Worm (Caenorhabditis elegans) whole organism, early embryonic: ENCODE results near the gene K08D8.7.

ENCODE experiments used
- B0310.2 ChIP-seq: sonication (generic microtip); optimal IDR thresholded peaks from 2 replicates; lab custom pipeline; 2016; ENCODE audit warnings: mild to moderate bottlenecking, missing genetic modification characterization, missing compliant biosample characterization
- aly-1 ChIP-seq: sonication (generic microtip); optimal IDR thresholded peaks from 2 replicates; lab custom pipeline; 2016; ENCODE audit warnings: missing genetic modification characterization, missing compliant biosample characterization
- ama-1 ChIP-seq: fragments of 150-350 bp; optimal IDR thresholded peaks from 2 replicates; lab custom pipeline; 2014
- ets-7 ChIP-seq: sonication (generic microtip); optimal IDR thresholded peaks from 2 replicates; lab custom pipeline; 2016; ENCODE audit warnings: missing genotype, missing genetic modification characterization, missing compliant biosample characterization
- hmbx-1 ChIP-seq: sonication (generic microtip); optimal IDR thresholded peaks from 2 replicates; lab custom pipeline; 2016; ENCODE audit warnings: mild to moderate bottlenecking, missing genetic modification characterization, missing compliant biosample characterization
- pes-1 ChIP-seq: fragments of 200-800 bp; sonication (Bioruptor generic); IDR thresholded peaks from 2 replicates; pipeline ENCODE4 v1.3.6; 2022; ENCODE audit warnings: missing genetic modification reagents, missing genetic modification characterization, missing compliant biosample characterization
- scrt-1 ChIP-seq: fragments of 200-800 bp; sonication (Bioruptor generic); IDR thresholded peaks from 2 replicates; pipeline ENCODE4 v1.3.6; 2022; ENCODE audit warnings: missing genetic modification characterization, missing compliant biosample characterization
- tra-4 ChIP-seq: sonication (generic microtip); optimal IDR thresholded peaks from 2 replicates; lab custom pipeline; 2017; ENCODE audit warnings: missing genetic modification characterization, missing compliant biosample characterization

DNA sequence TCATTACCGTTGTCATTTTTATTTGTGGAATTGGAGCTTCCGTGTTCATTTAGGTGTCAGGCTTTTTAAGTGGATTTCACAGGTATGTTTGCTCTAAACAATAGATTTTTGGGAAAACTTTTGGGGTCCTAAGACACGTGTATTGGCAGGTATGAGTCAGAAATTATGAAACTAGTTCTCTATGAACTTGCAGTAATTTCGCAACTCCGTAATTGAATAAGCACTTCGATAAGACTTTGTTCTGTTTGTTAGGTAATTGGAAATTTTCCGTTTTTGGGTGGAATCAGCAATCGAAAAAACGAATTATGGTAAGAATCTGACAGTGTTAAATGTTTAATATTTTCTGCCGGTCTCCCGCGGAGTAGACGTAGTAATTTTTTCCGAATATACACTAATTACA is 514 bp downstream of the K08D8.7 start:
- no peak for TF ChIP-seq hmbx-1 (tag; lab: Kevin White, UChicago)
- no peak for TF ChIP-seq aly-1 (tag; lab: Kevin White, UChicago)
- no peak for TF ChIP-seq B0310.2 (tag; lab: Kevin White, UChicago)
- no peak for TF ChIP-seq ama-1 (lab: Kevin White, UChicago)
- no peak for TF ChIP-seq pes-1 (GFP tag; lab: Robert Waterston, UW)
- no peak for TF ChIP-seq ets-7 (tag; lab: Kevin White, UChicago)
- TF ChIP-seq tra-4 (tag; lab: Kevin White, UChicago): no peak
- no peak for TF ChIP-seq scrt-1 (GFP tag; lab: Robert Waterston, UW)
